Fruit fly (Drosophila melanogaster) whole organism, larva: ENCODE data around the gene Cyp309a2.

Source experiments
- noc ChIP-seq: fragments of 200-800 bp; sonication (Bioruptor generic); optimal IDR thresholded peaks from 3 replicates; lab custom pipeline; 2019; ENCODE audit warnings: missing biosample characterization, mild to moderate bottlenecking, missing genetic modification characterization, moderate library complexity

Gene Cyp309a2

DNA sequence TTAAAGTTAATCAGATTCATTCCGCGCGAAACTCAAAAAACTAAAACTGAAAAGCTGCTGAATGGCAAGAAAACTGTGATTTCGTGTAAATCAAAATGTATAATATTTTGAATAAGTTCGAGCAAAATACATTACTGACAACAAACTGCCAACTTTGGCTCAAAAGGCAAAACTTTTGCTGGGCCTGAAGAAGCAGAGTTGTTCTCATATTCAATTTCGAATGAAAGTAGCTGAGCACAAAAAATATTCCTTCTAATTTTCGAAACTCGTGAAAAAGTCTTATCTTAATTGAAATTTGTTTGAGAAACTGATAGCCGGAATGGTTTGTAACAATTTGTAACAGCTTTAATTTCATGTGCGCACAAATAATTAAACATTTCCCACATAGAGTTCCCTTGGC lies 54.9 kb downstream of the Cyp309a2 start, which contains the start of gene CG3528:
TSS of gene CG3528 (minus strand) at position 101 of the 400 bp plus-strand sequence.
- no peak for TF ChIP-seq noc (tag; lab: Kevin White, UChicago)
